Worm (Caenorhabditis elegans) whole organism, L4 larva: ENCODE results near the gene F26F2.1.

ENCODE experiments used
- ceh-44 ChIP-seq: fragments of 200-800 bp; sonication (Bioruptor generic); IDR thresholded peaks from 2 replicates; pipeline ENCODE4 v1.3.6; 2022; ENCODE audit warnings: missing genetic modification reagents, missing genetic modification characterization, missing compliant biosample characterization
- dmd-6 ChIP-seq: fragments of 200-800 bp; sonication (Bioruptor generic); IDR thresholded peaks from 2 replicates; pipeline ENCODE4 v1.3.6; 2022; ENCODE audit warnings: missing genetic modification reagents, missing genetic modification characterization, missing compliant biosample characterization
- egl-27 ChIP-seq: sonication (generic microtip); optimal IDR thresholded peaks from 3 replicates; lab custom pipeline; 2017; ENCODE audit warnings: missing biosample characterization, missing genetic modification reagents, missing genetic modification characterization
- spr-1 ChIP-seq: sonication (generic microtip); optimal IDR thresholded peaks from 2 replicates; lab custom pipeline; 2016; ENCODE audit warnings: mild to moderate bottlenecking, missing genetic modification characterization, missing compliant biosample characterization
- unc-130 ChIP-seq: sonication (generic microtip); optimal IDR thresholded peaks from 2 replicates; lab custom pipeline; 2016; ENCODE audit warnings: missing genetic modification reagents, missing genetic modification characterization, missing compliant biosample characterization
- zag-1 ChIP-seq: fragments of 150-350 bp; optimal IDR thresholded peaks from 2 replicates; lab custom pipeline; 2014; ENCODE audit warnings: missing biosample characterization, missing genetic modification characterization
- zfp-2 ChIP-seq: sonication (generic microtip); optimal IDR thresholded peaks from 2 replicates; lab custom pipeline; 2016; ENCODE audit warnings: mild to moderate bottlenecking, missing genetic modification characterization, missing compliant biosample characterization

DNA sequence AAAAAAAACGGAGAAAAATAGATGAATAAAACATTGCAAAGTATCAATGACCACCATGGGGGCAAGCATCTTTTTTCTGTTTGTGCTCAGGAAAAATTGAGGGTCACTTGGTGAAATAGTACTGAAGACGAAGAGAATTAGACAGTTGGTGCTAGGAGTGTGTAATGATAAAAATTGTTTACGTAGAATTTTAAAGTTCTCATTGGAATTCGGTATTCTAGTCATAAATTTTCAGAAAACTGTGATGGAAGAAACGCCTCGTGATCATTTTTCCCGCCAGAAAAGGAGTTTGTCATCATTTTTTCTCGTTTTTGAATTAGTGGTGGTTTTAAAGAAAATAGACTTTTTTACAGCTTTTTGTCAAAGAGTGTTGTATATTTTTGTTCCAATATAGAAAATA lies 17.1 kb downstream of the F26F2.1 start:
- TF ChIP-seq spr-1 (tag; lab: Kevin White, UChicago) (no peak), dmd-6 (GFP tag; lab: Robert Waterston, UW) (no peak), unc-130 (GFP tag; lab: Kevin White, UChicago) (no peak), egl-27 (tag; lab: Kevin White, UChicago) (no peak), zfp-2 (no peak), zag-1 (tag; lab: Kevin White, UChicago) (no peak), ceh-44 (no peak)
